Worm (Caenorhabditis elegans) whole organism, young adult: ENCODE results near the gene lin-48.

Source experiments
- B0035.1 ChIP-seq: sonication (generic microtip); optimal IDR thresholded peaks from 2 replicates; lab custom pipeline; 2016; ENCODE audit warnings: missing genetic modification characterization, mild to moderate bottlenecking, missing compliant biosample characterization, missing genotype, missing genetic modification reagents
- C06A6.2 ChIP-seq: fragments of 200-800 bp; sonication (Bioruptor generic); conservative IDR thresholded peaks from 2 replicates; pipeline ENCODE4 v1.3.6; 2022; ENCODE audit warnings: missing genetic modification characterization, missing compliant biosample characterization
- D2030.7 ChIP-seq: fragments of 200-800 bp; sonication (Bioruptor generic); IDR thresholded peaks from 2 replicates; pipeline ENCODE4 v1.3.6; 2022; ENCODE audit warnings: missing genetic modification reagents, missing genetic modification characterization, missing compliant biosample characterization
- F37B4.10 ChIP-seq: fragments of 200-800 bp; sonication (Bioruptor generic); IDR thresholded peaks from 2 replicates; pipeline ENCODE4 v1.3.6; 2022; ENCODE audit warnings: missing genetic modification characterization, missing compliant biosample characterization
- F39B2.1 ChIP-seq: fragments of 200-800 bp; sonication (Bioruptor generic); IDR thresholded peaks from 2 replicates; pipeline ENCODE4 v1.3.6; 2022; ENCODE audit warnings: missing genetic modification reagents, missing genetic modification characterization, missing compliant biosample characterization
- F57C9.4 ChIP-seq: sonication (generic microtip); optimal IDR thresholded peaks from 2 replicates; lab custom pipeline; 2017; ENCODE audit warnings: mild to moderate bottlenecking, missing genetic modification characterization, missing compliant biosample characterization
- Y53F4B.3 ChIP-seq: fragments of 200-800 bp; sonication (Bioruptor generic); IDR thresholded peaks from 2 replicates; pipeline ENCODE4 v1.3.6; 2022; ENCODE audit warnings: missing genetic modification reagents, missing genetic modification characterization, missing compliant biosample characterization
- attf-3 ChIP-seq: fragments of 200-800 bp; sonication (Bioruptor generic); conservative IDR thresholded peaks from 2 replicates; pipeline ENCODE4 v1.3.6; 2022; ENCODE audit warnings: missing genetic modification reagents, missing genetic modification characterization, missing compliant biosample characterization
- attf-5 ChIP-seq: fragments of 200-800 bp; sonication (Bioruptor generic); optimal IDR thresholded peaks from 2 replicates; lab custom pipeline; 2018; ENCODE audit warnings: mild to moderate bottlenecking, missing genetic modification characterization, missing compliant biosample characterization
- attf-6 ChIP-seq: fragments of 200-800 bp; sonication (Bioruptor generic); IDR thresholded peaks from 2 replicates; pipeline ENCODE4 v1.3.6; 2022; ENCODE audit warnings: missing genetic modification reagents, missing genetic modification characterization, missing compliant biosample characterization
- cebp-1 ChIP-seq, 2 experiments: fragments of 200-800 bp in 1 of 2; sonication (Bioruptor generic) in 1 of 2; sonication (generic microtip) in 1 of 2; IDR thresholded peaks in 1 of 2; optimal IDR thresholded peaks in 1 of 2; 2 replicates each; pipeline versions ENCODE4 v1.3.6 to Lab custom; 2017 to 2022; ENCODE audit warnings: missing compliant biosample characterization in 2 of 2, missing genetic modification characterization in 2 of 2, mild to moderate bottlenecking in 1 of 2, missing genetic modification reagents in 1 of 2, moderate library complexity in 1 of 2
- ceh-40 ChIP-seq: fragments of 200-800 bp; sonication (Bioruptor generic); IDR thresholded peaks from 2 replicates; pipeline ENCODE4 v1.3.6; 2022; ENCODE audit warnings: missing genetic modification characterization, missing compliant biosample characterization
- ceh-58 ChIP-seq: fragments of 200-800 bp; sonication (Bioruptor generic); IDR thresholded peaks from 2 replicates; pipeline ENCODE4 v1.3.6; 2022; ENCODE audit warnings: missing genetic modification characterization, missing compliant biosample characterization
- ceh-91 ChIP-seq: fragments of 200-800 bp; sonication (Bioruptor generic); IDR thresholded peaks from 2 replicates; pipeline ENCODE4 v1.3.6; 2022; ENCODE audit warnings: missing genetic modification reagents, missing genetic modification characterization, missing compliant biosample characterization
- chd-7 ChIP-seq: sonication (generic microtip); optimal IDR thresholded peaks from 2 replicates; lab custom pipeline; 2016; ENCODE audit warnings: mild to moderate bottlenecking, missing genetic modification characterization, moderate library complexity, missing compliant biosample characterization
- egrh-3 ChIP-seq: fragments of 200-800 bp; sonication (Bioruptor generic); IDR thresholded peaks from 2 replicates; pipeline ENCODE4 v1.3.6; 2022; ENCODE audit warnings: missing genetic modification reagents, missing genetic modification characterization, missing compliant biosample characterization
- ekl-4 ChIP-seq: fragments of 200-800 bp; sonication (Bioruptor generic); IDR thresholded peaks from 2 replicates; pipeline ENCODE4 v1.3.6; 2022; ENCODE audit warnings: missing genetic modification reagents, missing genetic modification characterization, missing compliant biosample characterization
- him-1 ChIP-seq: sonication (generic microtip); optimal IDR thresholded peaks from 2 replicates; lab custom pipeline; 2016; ENCODE audit warnings: missing genotype, missing genetic modification reagents, missing genetic modification characterization, missing compliant biosample characterization
- hlh-26 ChIP-seq: fragments of 200-800 bp; sonication (Bioruptor generic); conservative IDR thresholded peaks from 2 replicates; pipeline ENCODE4 v1.3.6; 2022; ENCODE audit warnings: missing genetic modification reagents, missing genetic modification characterization, missing compliant biosample characterization
- hmg-1.2 ChIP-seq: fragments of 200-800 bp; sonication (Bioruptor generic); IDR thresholded peaks from 2 replicates; pipeline ENCODE4 v1.3.6; 2022; ENCODE audit warnings: missing genetic modification reagents, missing genetic modification characterization, missing compliant biosample characterization
- hsf-1 ChIP-seq: fragments of 200-800 bp; sonication (Bioruptor generic); IDR thresholded peaks from 2 replicates; pipeline ENCODE4 v1.3.6; 2022; ENCODE audit warnings: missing genetic modification reagents, missing genetic modification characterization, missing compliant biosample characterization
- lag-1 ChIP-seq: fragments of 200-800 bp; sonication (Bioruptor generic); IDR thresholded peaks from 2 replicates; pipeline ENCODE4 v1.3.6; 2022; ENCODE audit warnings: missing genetic modification reagents, missing genetic modification characterization, missing compliant biosample characterization
- let-526 ChIP-seq: fragments of 200-800 bp; sonication (Bioruptor generic); IDR thresholded peaks from 2 replicates; pipeline ENCODE4 v1.3.6; 2022; ENCODE audit warnings: missing genetic modification reagents, missing genetic modification characterization, missing compliant biosample characterization
- lin-40 ChIP-seq: sonication (generic microtip); optimal IDR thresholded peaks from 2 replicates; lab custom pipeline; 2016; ENCODE audit warnings: missing genetic modification characterization, mild to moderate bottlenecking, missing compliant biosample characterization, missing genotype, missing genetic modification reagents
- lin-54 ChIP-seq: fragments of 200-800 bp; sonication (Bioruptor generic); optimal IDR thresholded peaks from 2 replicates; lab custom pipeline; 2018; ENCODE audit warnings: mild to moderate bottlenecking, missing genetic modification characterization, missing compliant biosample characterization
- madf-6 ChIP-seq: fragments of 200-800 bp; sonication (Bioruptor generic); IDR thresholded peaks from 2 replicates; pipeline ENCODE4 v1.3.6; 2022; ENCODE audit warnings: missing genetic modification reagents, missing genetic modification characterization, missing compliant biosample characterization
- mes-4 ChIP-seq: sonication (generic microtip); optimal IDR thresholded peaks from 2 replicates; lab custom pipeline; 2016; ENCODE audit warnings: missing genotype, missing genetic modification characterization, missing compliant biosample characterization
- pbrm-1 ChIP-seq: fragments of 200-800 bp; sonication (Bioruptor generic); IDR thresholded peaks from 2 replicates; pipeline ENCODE4 v1.3.6; 2022; ENCODE audit warnings: missing genetic modification reagents, missing genetic modification characterization, missing compliant biosample characterization
- repo-1 ChIP-seq: sonication (generic microtip); optimal IDR thresholded peaks from 2 replicates; lab custom pipeline; 2017; ENCODE audit warnings: mild to moderate bottlenecking, missing genetic modification characterization, missing compliant biosample characterization
- ztf-22 ChIP-seq: fragments of 200-800 bp; sonication (Bioruptor generic); optimal IDR thresholded peaks from 2 replicates; lab custom pipeline; 2018; ENCODE audit warnings: mild to moderate bottlenecking, missing genetic modification characterization, moderate library complexity, missing compliant biosample characterization
- ztf-25 ChIP-seq: fragments of 200-800 bp; sonication (Bioruptor generic); IDR thresholded peaks from 2 replicates; pipeline ENCODE4 v1.3.6; 2022; ENCODE audit warnings: missing genetic modification reagents, missing genetic modification characterization, missing compliant biosample characterization
- ztf-28 ChIP-seq: fragments of 200-800 bp; sonication (Bioruptor generic); IDR thresholded peaks from 2 replicates; pipeline ENCODE4 v1.3.6; 2022; ENCODE audit warnings: missing genetic modification reagents, missing genetic modification characterization, missing compliant biosample characterization

lin-48 gene

DNA sequence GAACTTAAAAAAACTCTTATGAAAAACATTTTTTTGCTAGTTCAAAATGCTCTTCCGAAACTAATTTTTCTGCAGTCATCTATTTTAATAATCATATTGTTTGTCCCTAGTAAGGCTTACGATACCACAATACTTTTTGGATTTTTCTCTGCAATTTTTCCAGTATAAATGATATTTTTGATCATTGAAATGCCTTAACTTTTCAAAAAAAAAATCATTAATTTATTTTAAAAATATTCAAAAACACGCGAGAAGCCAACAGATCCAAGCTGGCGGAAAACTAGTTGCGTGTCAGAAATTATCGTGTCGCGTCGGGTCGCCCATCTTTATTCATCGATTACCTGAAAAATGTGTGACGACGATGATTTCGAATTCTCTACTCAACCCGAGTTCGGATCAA lies 23.0 kb downstream of the lin-48 start, which contains the start of gene gmeb-3 (continued):
- no peak for TF ChIP-seq C06A6.2 (GFP tag; lab: Robert Waterston, UW)
- no peak for TF ChIP-seq hmg-1.2 (GFP tag; lab: Robert Waterston, UW)
- TF ChIP-seq let-526 (GFP tag; lab: Robert Waterston, UW) = no peak
- TF ChIP-seq ekl-4 (GFP tag; lab: Robert Waterston, UW) = no peak

DNA sequence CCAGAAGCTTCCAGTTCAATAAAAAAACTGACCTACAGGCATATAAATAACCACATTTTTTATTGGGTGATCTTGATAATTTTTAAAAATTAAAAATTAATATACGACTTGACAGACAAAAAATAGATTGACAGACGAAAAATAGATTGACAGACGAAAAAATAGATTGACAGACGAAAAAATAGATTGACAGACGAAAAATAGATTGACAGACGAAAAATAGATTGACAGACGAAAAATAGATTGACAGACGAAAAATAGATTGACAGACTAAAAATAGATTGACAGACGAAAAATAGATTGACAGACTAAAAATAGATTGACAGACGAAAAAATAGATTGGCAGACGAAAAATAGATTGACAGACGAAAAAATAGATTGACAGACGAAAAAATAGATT lies 25.1 kb downstream of the lin-48 start:
- TF ChIP-seq ztf-28 (0 out of 2 replicates have a peak, but pooled peaks have one; percentile 32), attf-3 (peak; percentile 76; the same call in 1 of the 2 replicates), D2030.7 (GFP tag; lab: Robert Waterston, UW) (peak; percentile 16; the same call in 1 of the 2 replicates), ceh-91 (peak; percentile 70; the same call in 1 of the 2 replicates), ceh-58 (GFP tag; lab: Robert Waterston, UW) (0 out of 2 replicates have a peak, but pooled peaks have one; percentile 81), ceh-40 (0 out of 2 replicates have a peak, but pooled peaks have one; percentile 20), egrh-3 (GFP tag; lab: Robert Waterston, UW) (peak; percentile 96), Y53F4B.3 (GFP tag; lab: Robert Waterston, UW) (peak; percentile 100; the same call in 1 of the 2 replicates)

DNA sequence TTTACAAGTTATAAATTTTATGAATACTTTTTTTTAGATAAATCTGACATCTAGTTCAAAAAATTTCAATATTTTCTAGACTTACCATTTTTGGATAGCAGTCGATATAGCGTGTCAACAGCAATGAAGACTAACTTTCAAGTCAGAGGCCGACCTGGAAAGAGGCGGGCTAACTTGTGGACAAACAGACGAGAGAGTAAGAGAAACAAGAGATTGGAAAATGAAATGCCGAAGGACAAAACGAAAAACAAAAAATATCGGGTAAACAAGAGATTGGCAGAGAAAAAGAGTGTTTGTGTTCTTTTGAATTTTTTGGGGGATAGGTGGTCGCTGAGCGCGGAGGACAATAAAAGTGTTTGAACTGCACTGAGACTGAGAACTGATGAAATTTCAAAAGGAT lies 27.9 kb downstream of the lin-48 start, which contains the start of gene lec-4:
TSS of gene lec-4 (minus strand) at position 154 of the 400 bp plus-strand sequence.
- TF ChIP-seq B0035.1 (tag; lab: Kevin White, UChicago) = no peak
- TF ChIP-seq F37B4.10 (GFP tag; lab: Robert Waterston, UW) = no peak
- TF ChIP-seq F39B2.1 (GFP tag; lab: Robert Waterston, UW) = no peak
- no peak for TF ChIP-seq him-1 (tag; lab: Kevin White, UChicago)
- TF ChIP-seq lin-54 = no peak
- peak; percentile 15 for TF ChIP-seq lin-40
- no peak for TF ChIP-seq egrh-3 (GFP tag; lab: Robert Waterston, UW)
- 0 out of 2 replicates have a peak, but pooled peaks have one; percentile 13 for TF ChIP-seq pbrm-1 (GFP tag; lab: Robert Waterston, UW)
- no peak for TF ChIP-seq ztf-22 (GFP tag; lab: Kevin White, UChicago)
- TF ChIP-seq F57C9.4 (tag; lab: Kevin White, UChicago) = no peak
- TF ChIP-seq mes-4 = no peak
- TF ChIP-seq hmg-1.2 (GFP tag; lab: Robert Waterston, UW) = peak; percentile 29; the same call in 1 of the 2 replicates
- TF ChIP-seq repo-1 (tag; lab: Kevin White, UChicago) = no peak
- no peak for TF ChIP-seq cebp-1 (GFP tag; IDR thresholded peaks at IDR 0.05; lab: Robert Waterston, UW)
- peak; percentile 36 for TF ChIP-seq cebp-1 (tag; optimal IDR thresholded peaks at IDR 0.05; lab: Kevin White, UChicago)
- TF ChIP-seq, all 124 proteins: peak for 4

DNA sequence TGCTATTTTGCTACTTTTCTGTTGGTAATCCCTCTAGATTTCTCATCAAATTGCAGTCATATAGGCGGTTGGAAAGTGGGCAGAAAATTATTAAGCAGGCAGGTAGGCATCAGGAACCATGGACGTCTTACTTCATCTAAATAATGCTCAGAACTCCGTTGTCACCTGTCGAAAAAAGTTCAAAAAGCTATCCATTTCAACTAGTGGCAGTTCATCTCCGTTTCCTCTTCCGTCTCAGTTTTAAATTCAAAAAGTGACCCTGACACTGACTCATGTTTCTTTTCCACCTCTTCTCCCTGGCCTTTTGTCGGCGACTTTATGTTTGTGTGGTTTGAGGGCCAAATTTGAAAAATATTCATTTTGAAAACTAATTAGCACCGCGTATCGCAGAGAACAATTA lies 29.3 kb downstream of the lin-48 start:
- TF ChIP-seq hlh-26 (GFP tag; lab: Robert Waterston, UW) (no peak), ztf-25 (GFP tag; lab: Robert Waterston, UW) (no peak), attf-6 (GFP tag; lab: Robert Waterston, UW) (no peak)

DNA sequence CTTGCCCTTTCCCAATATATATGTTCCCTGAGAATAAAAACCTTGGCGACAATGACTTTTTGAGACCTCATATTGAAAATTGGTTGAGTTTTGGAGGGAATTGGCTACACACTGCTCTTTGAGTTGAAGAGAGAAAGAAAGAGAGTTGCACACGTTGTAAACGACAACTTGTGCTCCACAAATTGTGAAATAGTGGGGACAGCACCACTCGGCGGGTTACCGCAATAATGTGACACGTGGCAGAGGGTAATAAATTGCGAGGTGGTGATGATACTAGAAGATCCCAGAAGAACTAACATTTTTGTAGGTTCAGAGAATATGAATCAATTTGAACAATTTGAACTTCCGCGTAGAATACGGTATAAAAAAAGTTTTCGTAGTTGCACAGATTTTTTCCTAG lies 36.6 kb downstream of the lin-48 start:
- TF ChIP-seq madf-6 (GFP tag; lab: Robert Waterston, UW) (no peak), cebp-1 (GFP tag; IDR thresholded peaks at IDR 0.05; lab: Robert Waterston, UW) (0 out of 2 replicates have a peak, but pooled peaks have one; percentile 13), cebp-1 (tag; optimal IDR thresholded peaks at IDR 0.05; lab: Kevin White, UChicago) (peak; percentile 59)

DNA sequence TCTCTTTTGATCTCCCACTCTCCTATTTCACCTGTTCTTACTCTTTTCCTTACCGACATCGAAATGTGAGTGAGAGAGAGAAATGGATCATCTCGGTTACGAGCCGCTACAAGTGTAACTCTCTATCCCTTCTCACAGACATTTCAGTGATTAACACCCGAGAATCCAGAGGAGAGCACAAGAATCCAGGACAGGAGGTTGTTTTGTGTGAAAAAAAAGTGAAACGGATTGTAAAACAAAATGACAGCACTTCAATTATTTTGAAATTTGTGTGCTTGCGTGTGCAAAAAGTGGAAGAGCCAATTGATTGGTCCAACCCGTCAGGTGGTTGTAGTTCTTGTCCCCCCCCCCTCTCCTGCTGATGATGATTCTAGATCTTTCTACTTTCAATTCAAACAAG lies 37.6 kb downstream of the lin-48 start:
- TF ChIP-seq hsf-1 (GFP tag; lab: Robert Waterston, UW) = 0 out of 2 replicates have a peak, but pooled peaks have one; percentile 24
- no peak for TF ChIP-seq C06A6.2 (GFP tag; lab: Robert Waterston, UW)
- TF ChIP-seq attf-5 (GFP tag; lab: Kevin White, UChicago) = no peak
- no peak for TF ChIP-seq attf-3
- TF ChIP-seq chd-7 = no peak
- no peak for TF ChIP-seq lag-1
